Worm (Caenorhabditis elegans) whole organism, mixed stage, embryonic: ENCODE data around the gene ZC155.4.
A peak's percentile ranks its signal among the peaks of the same experiment; 100 is the strongest.

ENCODE experiments used
- bed-3 ChIP-seq: fragments of 200-800 bp; sonication (Bioruptor generic); optimal IDR thresholded peaks from 3 replicates; lab custom pipeline; 2018; ENCODE audit warnings: mild to moderate bottlenecking, missing genetic modification characterization, moderate library complexity, missing compliant biosample characterization
- blmp-1 ChIP-seq: fragments of 150-350 bp; optimal IDR thresholded peaks from 2 replicates; lab custom pipeline; 2014; ENCODE audit warnings: missing biosample characterization, missing genetic modification characterization
- ces-1 ChIP-seq: fragments of 150-350 bp; optimal IDR thresholded peaks from 2 replicates; lab custom pipeline; 2014; ENCODE audit warnings: missing biosample characterization, missing genetic modification reagents, missing genetic modification characterization
- elt-3 ChIP-seq: fragments of 150-350 bp; optimal IDR thresholded peaks from 2 replicates; lab custom pipeline; 2014; ENCODE audit warnings: missing biosample characterization, missing genetic modification characterization
- lsy-2 ChIP-seq: fragments of 150-350 bp; optimal IDR thresholded peaks from 2 replicates; lab custom pipeline; 2014; ENCODE audit warnings: missing biosample characterization, missing genetic modification characterization
- mab-5 ChIP-seq: fragments of 150-350 bp; optimal IDR thresholded peaks from 2 replicates; lab custom pipeline; 2014; ENCODE audit warnings: missing biosample characterization, missing genetic modification characterization
- mep-1 ChIP-seq: fragments of 150-350 bp; optimal IDR thresholded peaks from 2 replicates; lab custom pipeline; 2017; ENCODE audit warnings: missing biosample characterization, missing genetic modification reagents, missing genetic modification characterization, inconsistent platforms
- mls-2 ChIP-seq: sonication (generic microtip); optimal IDR thresholded peaks from 2 replicates; lab custom pipeline; 2016; ENCODE audit warnings: mild to moderate bottlenecking, missing genetic modification characterization, moderate library complexity, missing compliant biosample characterization
- nhr-237 ChIP-seq: fragments of 150-350 bp; optimal IDR thresholded peaks from 2 replicates; lab custom pipeline; 2014; ENCODE audit warnings: missing biosample characterization, missing genetic modification characterization
- nhr-28 ChIP-seq: fragments of 150-350 bp; optimal IDR thresholded peaks from 2 replicates; lab custom pipeline; 2014; ENCODE audit warnings: missing biosample characterization, missing genetic modification characterization
- pha-4 ChIP-seq: fragments of 150-350 bp; optimal IDR thresholded peaks from 2 replicates; lab custom pipeline; 2018; ENCODE audit warnings: missing biosample characterization, missing genetic modification reagents, missing genetic modification characterization
- tbx-8 ChIP-seq: fragments of 200-800 bp; sonication (Bioruptor generic); optimal IDR thresholded peaks from 2 replicates; lab custom pipeline; 2018; ENCODE audit warnings: mild to moderate bottlenecking, missing genetic modification characterization, moderate library complexity, missing compliant biosample characterization
- unc-39 ChIP-seq: fragments of 150-350 bp; optimal IDR thresholded peaks from 2 replicates; lab custom pipeline; 2014; ENCODE audit warnings: missing biosample characterization, missing genetic modification characterization
- unc-62 ChIP-seq: fragments of 150-350 bp; optimal IDR thresholded peaks from 2 replicates; lab custom pipeline; 2014; ENCODE audit warnings: missing biosample characterization, missing genetic modification reagents, missing genetic modification characterization

DNA sequence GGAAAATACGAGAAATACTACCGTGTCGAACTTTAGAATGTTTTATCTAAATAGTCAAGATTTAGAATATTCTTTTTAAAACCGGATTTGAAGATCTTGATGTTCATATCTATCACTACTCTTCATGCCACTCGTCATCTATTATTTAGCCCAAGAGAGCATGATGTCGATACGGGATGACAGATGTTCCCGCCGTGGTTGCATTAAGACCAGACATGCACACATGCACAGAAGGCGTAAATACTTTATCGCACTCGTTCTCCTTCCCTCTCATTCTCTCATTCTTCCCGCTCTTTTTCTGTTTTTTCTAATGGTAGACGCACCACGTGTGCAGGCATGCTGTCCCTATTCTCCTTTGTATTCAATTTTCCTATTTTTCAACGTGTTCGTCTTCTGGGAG lies 31.9 kb downstream of the ZC155.4 start:
- TF ChIP-seq lsy-2 (tag; lab: Kevin White, UChicago) (no peak), unc-62 (peak; percentile 1), nhr-237 (tag; lab: Kevin White, UChicago) (no peak), mep-1 (tag; lab: Kevin White, UChicago) (no peak), pha-4 (tag; lab: Kevin White, UChicago) (no peak), bed-3 (no peak), unc-39 (no peak), mls-2 (tag; lab: Kevin White, UChicago) (no peak), tbx-8 (no peak), blmp-1 (tag; lab: Kevin White, UChicago) (no peak), ces-1 (GFP tag; lab: Kevin White, UChicago) (peak; percentile 62), mab-5 (no peak), nhr-28 (tag; lab: Kevin White, UChicago) (no peak), elt-3 (tag; lab: Kevin White, UChicago) (no peak)
